Worm (Caenorhabditis elegans): ENCODE measurements around the gene clpr-2.
A peak's percentile ranks its signal among the peaks of the same experiment; 100 is the strongest.

The clpr-2 gene

ce11 chrII:1234971-1235370, 23.8 kb upstream of the clpr-2 start:
- TF ChIP-seq C34F6.9 (tag; optimal IDR thresholded peaks at IDR 0.05) (no peak), nhr-23 (tag; optimal IDR thresholded peaks at IDR 0.05) (no peak)

- TF ChIP-seq egl-27 (tag; optimal IDR thresholded peaks at IDR 0.05): no peak
- no peak for TF ChIP-seq skn-1 (tag; optimal IDR thresholded peaks at IDR 0.05)
- no peak for TF ChIP-seq nhr-6 (tag; optimal IDR thresholded peaks at IDR 0.05)
- TF ChIP-seq ztf-1 (GFP tag; conservative IDR thresholded peaks at IDR 0.05): no peak
- no peak for TF ChIP-seq zag-1 (tag; optimal IDR thresholded peaks at IDR 0.05)
- TF ChIP-seq elt-1 (tag; optimal IDR thresholded peaks at IDR 0.05): no peak
- TF ChIP-seq ceh-16 (tag; optimal IDR thresholded peaks at IDR 0.05): no peak
These were observed 22.7 kb upstream of the clpr-2 start for ce11 chrII:1236003-1236402.

ce11 chrII:1236479-1236878, 22.3 kb upstream of the clpr-2 start:
- TF ChIP-seq nhr-21 (tag; optimal IDR thresholded peaks at IDR 0.05) (no peak), nhr-12 (tag; optimal IDR thresholded peaks at IDR 0.05) (no peak), lsy-2 (tag; optimal IDR thresholded peaks at IDR 0.05) (no peak), Y55F3AM.14 (GFP tag; optimal IDR thresholded peaks at IDR 0.05) (peak; percentile 52), ztf-1 (GFP tag; conservative IDR thresholded peaks at IDR 0.05) (no peak), nhr-237 (tag; optimal IDR thresholded peaks at IDR 0.05) (no peak), ztf-11 (tag; optimal IDR thresholded peaks at IDR 0.05) (no peak), zag-1 (tag; optimal IDR thresholded peaks at IDR 0.05) (no peak)

ce11 chrII:1237845-1238244, 20.9 kb upstream of the clpr-2 start:
- TF ChIP-seq unc-55 (GFP tag; optimal IDR thresholded peaks at IDR 0.05) (peak; percentile 49), peb-1 (tag; optimal IDR thresholded peaks at IDR 0.05) (peak; percentile 97), elt-1 (tag; optimal IDR thresholded peaks at IDR 0.05) (no peak), unc-39 (tag; optimal IDR thresholded peaks at IDR 0.05) (no peak), lin-11 (tag; optimal IDR thresholded peaks at IDR 0.05) (peak; percentile 42), lin-13 (GFP tag; optimal IDR thresholded peaks at IDR 0.05) (peak; percentile 32), sem-4 (tag; optimal IDR thresholded peaks at IDR 0.05) (peak; percentile 12), nhr-77 (tag; optimal IDR thresholded peaks at IDR 0.05) (no peak), nhr-237 (tag; optimal IDR thresholded peaks at IDR 0.05) (no peak), zag-1 (tag; optimal IDR thresholded peaks at IDR 0.05) (peak; percentile 66), egl-27 (tag; optimal IDR thresholded peaks at IDR 0.05) (peak; percentile 66), nhr-6 (tag; optimal IDR thresholded peaks at IDR 0.05) (no peak), C34F6.9 (tag; optimal IDR thresholded peaks at IDR 0.05) (peak; percentile 26), nhr-11 (tag; optimal IDR thresholded peaks at IDR 0.05) (no peak), ztf-4 (tag; optimal IDR thresholded peaks at IDR 0.05) (no peak), sma-3 (GFP tag; optimal IDR thresholded peaks at IDR 0.05) (peak; percentile 69), dmd-4 (tag; optimal IDR thresholded peaks at IDR 0.05) (no peak), sma-9 (GFP tag; optimal IDR thresholded peaks at IDR 0.05) (peak; percentile 69), sma-9 (tag; optimal IDR thresholded peaks at IDR 0.05) (no peak), alr-1 (tag; optimal IDR thresholded peaks at IDR 0.05) (no peak), nhr-23 (tag; optimal IDR thresholded peaks at IDR 0.05) (no peak), nhr-25 (tag; optimal IDR thresholded peaks at IDR 0.05) (peak; percentile 23), nhr-12 (tag; optimal IDR thresholded peaks at IDR 0.05) (no peak), lsy-2 (tag; optimal IDR thresholded peaks at IDR 0.05) (peak in 1 of 2 experiments; percentile 54), R02D3.7 (tag; optimal IDR thresholded peaks at IDR 0.05) (no peak), F13H6.1 (tag; optimal IDR thresholded peaks at IDR 0.05) (peak; percentile 93), unc-62 (GFP tag; optimal IDR thresholded peaks at IDR 0.05) (no peak), nhr-21 (tag; optimal IDR thresholded peaks at IDR 0.05) (peak; percentile 69), ztf-11 (tag; optimal IDR thresholded peaks at IDR 0.05) (no peak), ztf-1 (GFP tag; conservative IDR thresholded peaks at IDR 0.05) (no peak), Y55F3AM.14 (GFP tag; optimal IDR thresholded peaks at IDR 0.05) (peak; percentile 65), ceh-82 (tag; optimal IDR thresholded peaks at IDR 0.05) (no peak), nhr-129 (tag; optimal IDR thresholded peaks at IDR 0.05) (peak; percentile 15), blmp-1 (tag; optimal IDR thresholded peaks at IDR 0.05; ENCODE audit: insufficient read depth) (peak; percentile 20), mdl-1 (tag; optimal IDR thresholded peaks at IDR 0.05) (peak; percentile 54 to 62), ceh-16 (tag; optimal IDR thresholded peaks at IDR 0.05) (peak; percentile 55), fos-1 (tag; optimal IDR thresholded peaks at IDR 0.05) (peak; percentile 41)
